Worm (Caenorhabditis elegans) whole organism, L2 larva: Measurements from ENCODE around the gene Y116A8C.38.

ENCODE experiments used
- F13H6.1 ChIP-seq: sonication (generic microtip); optimal IDR thresholded peaks from 2 replicates; lab custom pipeline; 2016; ENCODE audit warnings: missing genetic modification characterization, missing compliant biosample characterization
- R02D3.7 ChIP-seq: fragments of 150-350 bp; optimal IDR thresholded peaks from 2 replicates; lab custom pipeline; 2014; ENCODE audit warnings: missing biosample characterization, missing genetic modification characterization
- aly-2 ChIP-seq: fragments of 150-350 bp; optimal IDR thresholded peaks from 2 replicates; lab custom pipeline; 2014; ENCODE audit warnings: missing biosample characterization, missing genetic modification characterization
- ceh-82 ChIP-seq: fragments of 150-350 bp; optimal IDR thresholded peaks from 2 replicates; lab custom pipeline; 2014; ENCODE audit warnings: missing biosample characterization, missing genetic modification characterization
- nhr-237 ChIP-seq: fragments of 150-350 bp; optimal IDR thresholded peaks from 2 replicates; lab custom pipeline; 2014; ENCODE audit warnings: missing biosample characterization, missing genetic modification characterization
- nhr-6 ChIP-seq: fragments of 150-350 bp; optimal IDR thresholded peaks from 2 replicates; lab custom pipeline; 2014; ENCODE audit warnings: missing biosample characterization, missing genetic modification characterization
- snpc-4 ChIP-seq: fragments of 150-350 bp; optimal IDR thresholded peaks from 2 replicates; lab custom pipeline; 2014; ENCODE audit warnings: missing biosample characterization, missing genetic modification characterization

- no peak for TF ChIP-seq F13H6.1 (tag; lab: Kevin White, UChicago)
- TF ChIP-seq nhr-6 (tag; lab: Kevin White, UChicago) = no peak
- TF ChIP-seq ceh-82 = no peak
- TF ChIP-seq aly-2 (tag; lab: Kevin White, UChicago) = no peak
- no peak for TF ChIP-seq nhr-237 (tag; lab: Kevin White, UChicago)
- TF ChIP-seq R02D3.7 (tag; lab: Kevin White, UChicago) = no peak
- no peak for TF ChIP-seq snpc-4
Measured at ce11 chrIV:17174980-17175379, 43.6 kb downstream of the Y116A8C.38 start.
